Worm (Caenorhabditis elegans) whole organism, L4/young adult: ENCODE measurements around the gene T25D10.4.

Experiments
- W03F9.2 ChIP-seq: fragments of 150-350 bp; optimal IDR thresholded peaks from 2 replicates; lab custom pipeline; 2014; ENCODE audit warnings: missing biosample characterization, missing genetic modification characterization
- dao-5 ChIP-seq: sonication (generic microtip); optimal IDR thresholded peaks from 2 replicates; lab custom pipeline; 2016; ENCODE audit warnings: missing genotype, missing genetic modification characterization, moderate library complexity, missing compliant biosample characterization

DNA sequence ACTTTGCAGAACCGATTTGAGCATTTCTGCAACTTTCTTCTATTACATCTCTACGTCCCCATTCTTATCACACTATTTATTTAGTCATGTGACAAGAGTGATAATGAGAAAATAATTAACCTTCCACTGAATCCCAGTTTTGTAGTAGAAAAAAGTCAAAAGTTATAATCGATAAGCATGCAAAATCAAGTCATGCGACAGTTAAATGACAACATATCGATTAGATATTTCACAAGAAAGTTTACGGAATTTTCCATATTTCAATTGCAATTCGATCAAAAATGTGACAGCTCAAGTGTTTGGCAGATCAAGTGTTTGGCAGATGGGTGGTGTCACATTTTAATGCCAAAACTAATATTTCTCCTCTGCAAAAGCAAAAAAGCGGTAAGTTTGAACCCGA, 35.4 kb downstream of the T25D10.4 start:
- TF ChIP-seq W03F9.2 (tag; lab: Kevin White, UChicago) (no peak), dao-5 (tag; lab: Kevin White, UChicago) (no peak)
